Worm (Caenorhabditis elegans) whole organism, L3 larva: ENCODE data around the gene mdt-4.
A peak's percentile ranks its signal among the peaks of the same experiment; 100 is the strongest.

Experiments
- egl-27 ChIP-seq: sonication (generic microtip); optimal IDR thresholded peaks from 4 replicates; lab custom pipeline; 2017; ENCODE audit warnings: missing biosample characterization, missing genetic modification reagents, missing genetic modification characterization
- eor-1 ChIP-seq, 2 experiments: fragments of 150-350 bp; optimal IDR thresholded peaks; 2 replicates each; lab custom pipeline; 2014 to 2018; ENCODE audit warnings: missing biosample characterization in 2 of 2, missing genetic modification characterization in 2 of 2
- fkh-10 ChIP-seq: sonication (generic microtip); optimal IDR thresholded peaks from 2 replicates; lab custom pipeline; 2017; ENCODE audit warnings: missing biosample characterization, missing genetic modification reagents, missing genetic modification characterization
- jun-1 ChIP-seq: fragments of 150-350 bp; optimal IDR thresholded peaks from 2 replicates; lab custom pipeline; 2014; ENCODE audit warnings: missing biosample characterization, missing genetic modification reagents, missing genetic modification characterization
- nhr-11 ChIP-seq: fragments of 150-350 bp; optimal IDR thresholded peaks from 2 replicates; lab custom pipeline; 2014; ENCODE audit warnings: missing biosample characterization, missing genetic modification characterization
- pqm-1 ChIP-seq: fragments of 150-350 bp; optimal IDR thresholded peaks from 2 replicates; lab custom pipeline; 2017; ENCODE audit warnings: missing biosample characterization, missing genetic modification characterization, inconsistent platforms
- snpc-4 ChIP-seq: fragments of 150-350 bp; optimal IDR thresholded peaks from 2 replicates; lab custom pipeline; 2014; ENCODE audit warnings: missing biosample characterization, missing genetic modification characterization
- unc-39 ChIP-seq: sonication (generic microtip); optimal IDR thresholded peaks from 4 replicates; lab custom pipeline; 2017; ENCODE audit warnings: missing biosample characterization, missing genetic modification characterization

DNA sequence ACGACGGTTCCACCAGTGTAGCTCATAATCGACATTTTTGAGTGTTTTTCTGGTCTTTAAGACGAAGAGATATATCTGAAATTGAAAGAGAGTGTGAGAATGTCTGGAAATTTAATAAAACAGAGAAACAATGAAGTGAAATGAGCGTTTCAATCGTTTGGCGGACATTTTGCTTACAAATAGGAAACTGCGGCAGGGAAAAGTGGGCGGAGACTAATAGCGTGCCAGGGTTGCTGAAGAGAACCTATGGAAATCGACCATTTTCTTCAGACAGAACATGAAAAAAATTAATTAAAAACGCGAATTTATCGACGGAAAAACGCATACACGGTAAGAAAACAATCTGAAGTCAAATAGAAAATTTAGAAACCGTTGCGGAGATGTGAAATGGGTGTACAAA lies 11.6 kb upstream of the mdt-4 start, which contains the start of gene pbs-3:
- TF ChIP-seq unc-39 (no peak), nhr-11 (tag; lab: Kevin White, UChicago) (no peak), eor-1 (tag; optimal IDR thresholded peaks at IDR 0.05; lab: Kevin White, UChicago) (no peak), pqm-1 (tag; lab: Kevin White, UChicago) (peak; percentile 37), egl-27 (tag; lab: Kevin White, UChicago) (no peak), fkh-10 (GFP tag; lab: Kevin White, UChicago) (no peak), snpc-4 (tag; lab: Kevin White, UChicago) (no peak), jun-1 (no peak)
